Fruit fly (Drosophila melanogaster) ovary, adult (tissue): ENCODE measurements around the gene sle.

Experiments
- CG17801 ChIP-seq: fragments of 200-800 bp; optimal IDR thresholded peaks from 2 replicates; lab custom pipeline; 2019; ENCODE audit warnings: missing biosample characterization, mild to moderate bottlenecking, missing genetic modification characterization, moderate library complexity; ENCODE audit not compliant: partially characterized antibody

Gene sle

dm6 chr3R:10356563-10357363 is 23.8 kb downstream of the sle start:
- no peak for TF ChIP-seq CG17801 (GFP tag; lab: Kevin White, UChicago)

- TF ChIP-seq CG17801 (GFP tag; lab: Kevin White, UChicago): no peak
Observed at dm6 chr3R:10357364-10357676, 24.4 kb downstream of the sle start.

dm6 chr3R:10364287-10364686 is 31.4 kb downstream of the sle start:
- no peak for TF ChIP-seq CG17801 (GFP tag; lab: Kevin White, UChicago)

dm6 chr3R:10368251-10368650 is 35.3 kb downstream of the sle start:
- no peak for TF ChIP-seq CG17801 (GFP tag; lab: Kevin White, UChicago)

- no peak for TF ChIP-seq CG17801 (GFP tag; lab: Kevin White, UChicago)
Observed at dm6 chr3R:10369799-10370198, 36.9 kb downstream of the sle start.

dm6 chr3R:10370495-10370894 is 37.6 kb downstream of the sle start:
- no peak for TF ChIP-seq CG17801 (GFP tag; lab: Kevin White, UChicago)

dm6 chr3R:10377849-10378248 is 44.9 kb downstream of the sle start, which contains the start of gene Rfx:
Gene Rfx, minus strand, starts transcription at chr3R:10378068.
- peak; percentile 74 for TF ChIP-seq CG17801 (GFP tag; lab: Kevin White, UChicago)

dm6 chr3R:10378989-10379388 is 46.1 kb downstream of the sle start:
- TF ChIP-seq CG17801 (GFP tag; lab: Kevin White, UChicago): no peak

- no peak for TF ChIP-seq CG17801 (GFP tag; lab: Kevin White, UChicago)
Observed at dm6 chr3R:10379409-10379808, 46.5 kb downstream of the sle start.

dm6 chr3R:10380025-10380424 is 47.1 kb downstream of the sle start:
- no peak for TF ChIP-seq CG17801 (GFP tag; lab: Kevin White, UChicago)
